Fruit fly (Drosophila melanogaster) whole organism, embryonic: ENCODE measurements around the gene natalisin.

Source experiments
- CG10147 ChIP-seq: fragments of 200-800 bp; sonication (Bioruptor generic); optimal IDR thresholded peaks from 2 replicates; lab custom pipeline; 2019; ENCODE audit warnings: missing biosample characterization, mild to moderate bottlenecking, missing genetic modification characterization, moderate library complexity
- CG11247 ChIP-seq: fragments of 200-800 bp; sonication (Bioruptor generic); IDR thresholded peaks from 2 replicates; pipeline ENCODE4 v1.3.6; 2022; ENCODE audit warnings: missing biosample characterization, missing genetic modification characterization
- CG12659 ChIP-seq: fragments of 200-800 bp; sonication (Bioruptor generic); optimal IDR thresholded peaks from 3 replicates; lab custom pipeline; 2017; ENCODE audit warnings: mild to moderate bottlenecking, missing biosample characterization, missing genetic modification reagents, missing genetic modification characterization
- CG13123 ChIP-seq: fragments of 200-800 bp; sonication (Bioruptor generic); optimal IDR thresholded peaks from 2 replicates; lab custom pipeline; 2016; ENCODE audit warnings: missing biosample characterization, missing genetic modification characterization
- CG15514 ChIP-seq: fragments of 200-800 bp; sonication (Bioruptor generic); optimal IDR thresholded peaks from 3 replicates; lab custom pipeline; 2017; ENCODE audit warnings: missing biosample characterization, missing genetic modification characterization, mild to moderate bottlenecking, moderate library complexity, missing genetic modification reagents
- CG15601 ChIP-seq: fragments of 200-800 bp; sonication (Bioruptor generic); optimal IDR thresholded peaks from 3 replicates; lab custom pipeline; 2019; ENCODE audit warnings: missing biosample characterization, mild to moderate bottlenecking, missing genetic modification characterization, moderate library complexity
- CG16815 ChIP-seq: fragments of 200-800 bp; sonication (Bioruptor generic); optimal IDR thresholded peaks from 3 replicates; lab custom pipeline; 2017; ENCODE audit warnings: missing biosample characterization, mild to moderate bottlenecking, missing genetic modification characterization
- CG18619 ChIP-seq: fragments of 200-800 bp; sonication (Bioruptor generic); optimal IDR thresholded peaks from 3 replicates; lab custom pipeline; 2017; ENCODE audit warnings: missing biosample characterization, mild to moderate bottlenecking, missing genetic modification characterization
- CG2199 ChIP-seq: fragments of 200-800 bp; sonication (Bioruptor generic); IDR thresholded peaks from 3 replicates; pipeline ENCODE4 v1.3.6; 2022; ENCODE audit warnings: missing biosample characterization, missing genetic modification characterization
- CG2202 ChIP-seq: fragments of 200-800 bp; sonication (Bioruptor generic); optimal IDR thresholded peaks from 2 replicates; lab custom pipeline; 2018; ENCODE audit warnings: missing biosample characterization, mild to moderate bottlenecking, missing genetic modification characterization
- CG4820 ChIP-seq: fragments of 200-800 bp; sonication (Bioruptor generic); optimal IDR thresholded peaks from 3 replicates; lab custom pipeline; 2016; ENCODE audit warnings: missing biosample characterization, missing genetic modification characterization
- CG6272 ChIP-seq: fragments of 200-800 bp; sonication (Bioruptor generic); IDR thresholded peaks from 2 replicates; pipeline ENCODE4 v1.3.6; 2022; ENCODE audit warnings: missing biosample characterization, missing genetic modification characterization
- CG6654 ChIP-seq: fragments of 200-800 bp; sonication (Bioruptor generic); optimal IDR thresholded peaks from 2 replicates; lab custom pipeline; 2017; ENCODE audit warnings: missing biosample characterization, mild to moderate bottlenecking, missing genetic modification characterization
- CG7987 ChIP-seq: fragments of 200-800 bp; sonication (Bioruptor generic); optimal IDR thresholded peaks from 2 replicates; lab custom pipeline; 2018; ENCODE audit warnings: missing biosample characterization, mild to moderate bottlenecking, missing genetic modification characterization, moderate library complexity
- CG8478 ChIP-seq: fragments of >200 bp; optimal IDR thresholded peaks from 2 replicates; lab custom pipeline; 2018
- CG9817 ChIP-seq: fragments of 200-800 bp; sonication (Bioruptor generic); optimal IDR thresholded peaks from 2 replicates; lab custom pipeline; 2018; ENCODE audit warnings: missing biosample characterization, mild to moderate bottlenecking, missing genetic modification characterization, moderate library complexity
- D19A ChIP-seq: fragments of 200-800 bp; optimal IDR thresholded peaks from 3 replicates; lab custom pipeline; 2019; ENCODE audit warnings: missing biosample characterization, mild to moderate bottlenecking, missing genetic modification characterization, moderate library complexity
- Doc2 ChIP-seq: fragments of 200-800 bp; sonication (Bioruptor generic); IDR thresholded peaks from 2 replicates; pipeline ENCODE4 v1.3.6; 2022; ENCODE audit warnings: missing biosample characterization, missing genetic modification characterization
- Dp ChIP-seq: fragments of 200-800 bp; sonication (Bioruptor generic); optimal IDR thresholded peaks from 2 replicates; lab custom pipeline; 2018; ENCODE audit warnings: missing biosample characterization, mild to moderate bottlenecking, missing genetic modification characterization, moderate library complexity
- HHEX ChIP-seq: fragments of 200-800 bp; sonication (Bioruptor generic); optimal IDR thresholded peaks from 3 replicates; lab custom pipeline; 2017; ENCODE audit warnings: missing biosample characterization, mild to moderate bottlenecking, missing genetic modification characterization, missing genetic modification reagents
- HLH54F ChIP-seq: fragments of 200-800 bp; sonication (Bioruptor generic); optimal IDR thresholded peaks from 3 replicates; lab custom pipeline; 2016; ENCODE audit warnings: missing biosample characterization, missing genetic modification characterization
- HmgZ ChIP-seq: fragments of 200-800 bp; sonication (Bioruptor generic); optimal IDR thresholded peaks from 2 replicates; lab custom pipeline; 2018; ENCODE audit warnings: missing biosample characterization, mild to moderate bottlenecking, missing genetic modification characterization
- Hmx ChIP-seq: fragments of 200-800 bp; sonication (Bioruptor generic); optimal IDR thresholded peaks from 2 replicates; lab custom pipeline; 2016; ENCODE audit warnings: missing biosample characterization, missing genetic modification characterization
- MESR4 ChIP-seq: fragments of 200-800 bp; sonication (Bioruptor generic); optimal IDR thresholded peaks from 2 replicates; lab custom pipeline; 2018; ENCODE audit warnings: missing biosample characterization, mild to moderate bottlenecking, missing genetic modification characterization, moderate library complexity
- NfI ChIP-seq: fragments of 200-800 bp; sonication (Bioruptor generic); optimal IDR thresholded peaks from 3 replicates; lab custom pipeline; 2018; ENCODE audit warnings: missing biosample characterization, mild to moderate bottlenecking, missing genetic modification characterization, moderate library complexity
- Oli ChIP-seq: fragments of 200-800 bp; sonication (Bioruptor generic); optimal IDR thresholded peaks from 2 replicates; lab custom pipeline; 2018; ENCODE audit warnings: missing biosample characterization, mild to moderate bottlenecking, missing genetic modification characterization, moderate library complexity
- Optix ChIP-seq: fragments of 200-800 bp; sonication (Bioruptor generic); IDR thresholded peaks from 3 replicates; pipeline ENCODE4 v1.3.6; 2022; ENCODE audit warnings: missing biosample characterization, missing genetic modification characterization
- bbx ChIP-seq: fragments of 200-800 bp; sonication (Bioruptor generic); IDR thresholded peaks from 2 replicates; pipeline ENCODE4 v1.3.6; 2022; ENCODE audit warnings: missing biosample characterization, missing genetic modification characterization; ENCODE audit not compliant: partially characterized antibody
- cas ChIP-seq: fragments of 200-800 bp; sonication (Bioruptor generic); IDR thresholded peaks from 2 replicates; pipeline ENCODE4 v1.3.6; 2022; ENCODE audit warnings: missing biosample characterization, missing genetic modification characterization
- cg ChIP-seq: fragments of 200-800 bp; sonication (Bioruptor generic); optimal IDR thresholded peaks from 3 replicates; lab custom pipeline; 2019; ENCODE audit warnings: missing biosample characterization, mild to moderate bottlenecking, missing genetic modification characterization, moderate library complexity
- chif ChIP-seq, 2 experiments: fragments of 200-800 bp; sonication (Bioruptor generic); optimal IDR thresholded peaks; 3 replicates each; lab custom pipeline; 2016; ENCODE audit warnings: missing biosample characterization in 2 of 2, missing genetic modification characterization in 2 of 2
- dati ChIP-seq: fragments of 200-800 bp; sonication (Bioruptor generic); IDR thresholded peaks from 2 replicates; pipeline ENCODE4 v1.3.6; 2022; ENCODE audit warnings: missing biosample characterization, missing genetic modification characterization
- dysf ChIP-seq: fragments of 200-800 bp; sonication (Bioruptor generic); IDR thresholded peaks from 3 replicates; pipeline ENCODE4 v1.3.6; 2022; ENCODE audit warnings: missing biosample characterization, missing genetic modification characterization
- emc ChIP-seq: fragments of 200-800 bp; sonication (Bioruptor generic); optimal IDR thresholded peaks from 2 replicates; lab custom pipeline; 2016; ENCODE audit warnings: missing biosample characterization, missing genetic modification characterization
- en ChIP-seq: fragments of 200-800 bp; sonication (Bioruptor generic); optimal IDR thresholded peaks from 2 replicates; lab custom pipeline; 2016; ENCODE audit warnings: missing biosample characterization, missing genetic modification characterization
- exex ChIP-seq: fragments of 200-800 bp; sonication (Bioruptor generic); optimal IDR thresholded peaks from 4 replicates; lab custom pipeline; 2018; ENCODE audit warnings: missing biosample characterization, mild to moderate bottlenecking, missing genetic modification characterization, moderate library complexity
- gfzf ChIP-seq: fragments of 200-800 bp; sonication (Bioruptor generic); optimal IDR thresholded peaks from 2 replicates; lab custom pipeline; 2016; ENCODE audit warnings: missing biosample characterization, mild to moderate bottlenecking, missing genetic modification characterization, moderate library complexity
- grau ChIP-seq: fragments of 200-800 bp; optimal IDR thresholded peaks from 3 replicates; lab custom pipeline; 2019; ENCODE audit warnings: missing biosample characterization, mild to moderate bottlenecking, missing genetic modification characterization, moderate library complexity
- jumu ChIP-seq: fragments of 200-800 bp; sonication (Bioruptor generic); optimal IDR thresholded peaks from 3 replicates; lab custom pipeline; 2016; ENCODE audit warnings: missing biosample characterization, missing genetic modification characterization
- lilli ChIP-seq: fragments of 200-800 bp; sonication (Bioruptor generic); optimal IDR thresholded peaks from 3 replicates; lab custom pipeline; 2016; ENCODE audit warnings: missing biosample characterization, missing genetic modification characterization
- nerfin-2 ChIP-seq: fragments of 200-800 bp; sonication (Bioruptor generic); IDR thresholded peaks from 2 replicates; pipeline ENCODE4 v1.3.6; 2022; ENCODE audit warnings: missing biosample characterization, missing genetic modification characterization; ENCODE audit not compliant: partially characterized antibody
- peb ChIP-seq: fragments of 200-800 bp; sonication (Bioruptor generic); IDR thresholded peaks from 2 replicates; pipeline ENCODE4 v1.3.6; 2022; ENCODE audit warnings: missing biosample characterization, missing genetic modification characterization
- prd ChIP-seq, 3 experiments: fragments of >200 bp in 2 of 3; fragments of 200-800 bp in 1 of 3; sonication (Bioruptor generic) in 1 of 3; optimal IDR thresholded peaks in 2 of 3; IDR thresholded peaks in 1 of 3; 2 replicates in 2 of 3; 3 replicates in 1 of 3; pipeline versions ENCODE4 v1.3.6 to Lab custom; 2017 to 2022; ENCODE audit warnings: missing biosample characterization in 1 of 3, missing genetic modification characterization in 1 of 3
- run ChIP-seq: fragments of 200-800 bp; sonication (Bioruptor generic); optimal IDR thresholded peaks from 3 replicates; lab custom pipeline; 2018; ENCODE audit warnings: missing biosample characterization, mild to moderate bottlenecking, missing genetic modification characterization
- sens-2 ChIP-seq: fragments of 200-800 bp; sonication (Bioruptor generic); IDR thresholded peaks from 2 replicates; pipeline ENCODE4 v1.3.6; 2022; ENCODE audit warnings: missing biosample characterization, missing genetic modification characterization
- slou ChIP-seq: fragments of 200-800 bp; sonication (Bioruptor generic); optimal IDR thresholded peaks from 3 replicates; lab custom pipeline; 2016; ENCODE audit warnings: missing biosample characterization, missing genetic modification characterization
- tin ChIP-seq: fragments of 200-800 bp; sonication (Bioruptor generic); optimal IDR thresholded peaks from 3 replicates; lab custom pipeline; 2016; ENCODE audit warnings: missing biosample characterization, missing genetic modification characterization
- toy ChIP-seq: fragments of 200-800 bp; sonication (Bioruptor generic); IDR thresholded peaks from 2 replicates; pipeline ENCODE4 v1.3.6; 2022; ENCODE audit warnings: missing biosample characterization, missing genetic modification characterization
- unc-4 ChIP-seq: fragments of 200-800 bp; sonication (Bioruptor generic); IDR thresholded peaks from 2 replicates; pipeline ENCODE4 v1.3.6; 2022; ENCODE audit warnings: missing biosample characterization, missing genetic modification characterization; ENCODE audit not compliant: partially characterized antibody

The natalisin gene

dm6 chr3R:14382312-14383046, 35.9 kb upstream of the natalisin start (continued):
- TF ChIP-seq Dp (GFP tag; lab: Kevin White, UChicago) = no peak
- TF ChIP-seq CG11247 = peak; percentile 20; the same call in 1 of the 2 replicates
- peak; percentile 14 for TF ChIP-seq CG2202 (tag; lab: Kevin White, UChicago)
- TF ChIP-seq HmgZ (tag; lab: Kevin White, UChicago) = peak; percentile 76
- peak; percentile 73 for TF ChIP-seq tin (GFP tag; lab: Kevin White, UChicago)
- peak; percentile 1 for TF ChIP-seq cg (GFP tag; lab: Kevin White, UChicago)
- TF ChIP-seq CG9817 (tag; lab: Kevin White, UChicago) = peak; percentile 65
- peak; percentile 33 for TF ChIP-seq CG7987 (GFP tag; lab: Kevin White, UChicago)
- TF ChIP-seq Doc2 (GFP tag; lab: Robert Waterston, UW) = no peak
- TF ChIP-seq D19A (tag; lab: Kevin White, UChicago) = peak; percentile 81
- TF ChIP-seq chif (GFP tag; optimal IDR thresholded peaks at IDR 0.05; lab: Kevin White, UChicago) = peak; percentile 13 to 20
- peak; percentile 75 for TF ChIP-seq HHEX (GFP tag; lab: Kevin White, UChicago)
- peak; percentile 90 for TF ChIP-seq CG10147
- TF ChIP-seq CG15601 (tag; lab: Kevin White, UChicago) = peak; percentile 75
- TF ChIP-seq CG18619 = peak; percentile 78
- no peak for TF ChIP-seq emc (GFP tag; lab: Kevin White, UChicago)
- no peak for TF ChIP-seq jumu
- TF ChIP-seq prd (optimal IDR thresholded peaks at IDR 0.05; lab: Kevin White, UChicago) = no peak
- TF ChIP-seq prd (GFP tag; IDR thresholded peaks at IDR 0.05; lab: Robert Waterston, UW) = peak; percentile 69
- peak; percentile 83 for TF ChIP-seq Oli (tag; lab: Kevin White, UChicago)
- TF ChIP-seq sens-2 (GFP tag; lab: Robert Waterston, UW) = 0 out of 2 replicates have a peak, but pooled peaks have one; percentile 13
- TF ChIP-seq NfI (GFP tag; lab: Kevin White, UChicago) = peak; percentile 75
- peak; percentile 53 for TF ChIP-seq peb (GFP tag; lab: Robert Waterston, UW)
- no peak for TF ChIP-seq Optix
- TF ChIP-seq CG8478 (lab: Kevin White, UChicago) = no peak
- peak; percentile 87 for TF ChIP-seq CG2199 (GFP tag; lab: Robert Waterston, UW)
- TF ChIP-seq CG6272 = no peak; the same call in 1 of the 2 replicates
- TF ChIP-seq CG16815 = peak; percentile 55
- TF ChIP-seq CG13123 (GFP tag; lab: Kevin White, UChicago) = peak; percentile 56
- TF ChIP-seq slou (GFP tag; lab: Kevin White, UChicago) = peak; percentile 50
- no peak for TF ChIP-seq MESR4 (GFP tag; lab: Kevin White, UChicago)
- no peak for TF ChIP-seq dati (GFP tag; lab: Robert Waterston, UW)
- no peak for TF ChIP-seq en (GFP tag; lab: Kevin White, UChicago)
- no peak for TF ChIP-seq cas (GFP tag; lab: Robert Waterston, UW)
- no peak for TF ChIP-seq gfzf (GFP tag; lab: Kevin White, UChicago)
- TF ChIP-seq exex (tag; lab: Kevin White, UChicago) = peak; percentile 45
- TF ChIP-seq nerfin-2 (GFP tag; lab: Robert Waterston, UW) = no peak
- no peak for TF ChIP-seq Hmx
- peak; percentile 47 for TF ChIP-seq lilli
- no peak for TF ChIP-seq unc-4
- peak; percentile 62 for TF ChIP-seq CG15514 (GFP tag; lab: Kevin White, UChicago)
- peak; percentile 65 for TF ChIP-seq run (tag; lab: Kevin White, UChicago)
- peak; percentile 23 for TF ChIP-seq CG6654 (GFP tag; lab: Kevin White, UChicago)
- peak; percentile 82 for TF ChIP-seq dysf (GFP tag; lab: Robert Waterston, UW)
- TF ChIP-seq grau (tag; lab: Kevin White, UChicago) = peak; percentile 89
- no peak for TF ChIP-seq bbx
- TF ChIP-seq CG4820 (GFP tag; lab: Kevin White, UChicago) = peak; percentile 58
- peak; percentile 87 for TF ChIP-seq CG12659 (GFP tag; lab: Kevin White, UChicago)
- no peak for TF ChIP-seq HLH54F
- 0 out of 2 replicates have a peak, but pooled peaks have one; percentile 24 for TF ChIP-seq toy
